Worm (Caenorhabditis elegans): Measurements from ENCODE around the gene amdh-1.
A peak's percentile ranks its signal among the peaks of the same experiment; 100 is the strongest.

amdh-1 gene

ce11 chrIII:6272868-6273267 is 21.3 kb downstream of the amdh-1 start, which contains the start of gene C18F10.2:
C18F10.2 (plus strand) TSS chrIII:6273168.
- no peak for TF ChIP-seq cebp-1 (GFP tag; IDR thresholded peaks at IDR 0.05)
- no peak for TF ChIP-seq cebp-1 (tag; optimal IDR thresholded peaks at IDR 0.05)
- no peak for TF ChIP-seq madf-10 (tag; optimal IDR thresholded peaks at IDR 0.05)
- no peak for TF ChIP-seq C06A6.2 (GFP tag; conservative IDR thresholded peaks at IDR 0.05)
- no peak for TF ChIP-seq F33H1.4 (GFP tag; IDR thresholded peaks at IDR 0.05)
- no peak for TF ChIP-seq B0336.3 (GFP tag; IDR thresholded peaks at IDR 0.05)
- no peak for TF ChIP-seq madf-6 (GFP tag; IDR thresholded peaks at IDR 0.05)

ce11 chrIII:6278301-6278827 is 26.8 kb downstream of the amdh-1 start, which contains the start of gene C18F10.7:
C18F10.7 (minus strand) TSS chrIII:6278351.
- TF ChIP-seq lsl-1 (GFP tag; optimal IDR thresholded peaks at IDR 0.05) (peak; percentile 75), F49E8.2 (tag; optimal IDR thresholded peaks at IDR 0.05; ENCODE audit: insufficient read depth) (peak; percentile 49), Y79H2A.3 (GFP tag; conservative IDR thresholded peaks at IDR 0.05) (no peak), hmg-1.2 (GFP tag; IDR thresholded peaks at IDR 0.05) (peak; percentile 98), tbp1 (GFP tag; optimal IDR thresholded peaks at IDR 0.05) (peak; percentile 38), F52B5.7 (tag; optimal IDR thresholded peaks at IDR 0.05) (no peak), B0336.3 (GFP tag; IDR thresholded peaks at IDR 0.05) (peak; percentile 58), somi-1 (GFP tag; optimal IDR thresholded peaks at IDR 0.05) (no peak), B0019.2 (GFP tag; conservative IDR thresholded peaks at IDR 0.05) (no peak), K12H6.12 (tag; optimal IDR thresholded peaks at IDR 0.05) (no peak), xnd-1 (tag; optimal IDR thresholded peaks at IDR 0.05) (peak; percentile 61), attf-5 (GFP tag; optimal IDR thresholded peaks at IDR 0.05) (no peak), hlh-26 (GFP tag; conservative IDR thresholded peaks at IDR 0.05) (no peak), hsf-1 (GFP tag; IDR thresholded peaks at IDR 0.05) (peak; percentile 62), let-607 (tag; optimal IDR thresholded peaks at IDR 0.05) (no peak), ceh-58 (GFP tag; IDR thresholded peaks at IDR 0.05) (no peak), ztf-26 (tag; optimal IDR thresholded peaks at IDR 0.05) (no peak), lin-40 (tag; optimal IDR thresholded peaks at IDR 0.05) (no peak), snpc-1.1 (tag; optimal IDR thresholded peaks at IDR 0.05; ENCODE audit: insufficient read depth) (no peak), nhr-80 (tag; optimal IDR thresholded peaks at IDR 0.05) (peak; percentile 8), egl-18 (GFP tag; IDR thresholded peaks at IDR 0.05) (no peak), ceh-79 (tag; optimal IDR thresholded peaks at IDR 0.05) (no peak), ztf-28 (GFP tag; IDR thresholded peaks at IDR 0.05) (no peak), ceh-40 (GFP tag; IDR thresholded peaks at IDR 0.05) (no peak), F33H1.4 (GFP tag; IDR thresholded peaks at IDR 0.05) (peak; percentile 47), dpff-1 (tag; optimal IDR thresholded peaks at IDR 0.05) (no peak), sdz-38 (tag; optimal IDR thresholded peaks at IDR 0.05) (no peak), ztf-18 (tag; optimal IDR thresholded peaks at IDR 0.05) (peak; percentile 33), egl-44 (GFP tag; IDR thresholded peaks at IDR 0.05) (no peak), F37B4.10 (GFP tag; IDR thresholded peaks at IDR 0.05) (no peak), unc-130 (GFP tag; optimal IDR thresholded peaks at IDR 0.05) (no peak), let-526 (GFP tag; IDR thresholded peaks at IDR 0.05) (no peak), lin-26 (GFP tag; IDR thresholded peaks at IDR 0.05) (no peak), chd-7 (tag; optimal IDR thresholded peaks at IDR 0.05) (no peak), sptf-2 (GFP tag; optimal IDR thresholded peaks at IDR 0.05) (no peak), lsy-27 (tag; optimal IDR thresholded peaks at IDR 0.05; ENCODE audit: borderline replicate concordance, insufficient read depth) (no peak), egrh-3 (GFP tag; IDR thresholded peaks at IDR 0.05) (peak; percentile 18; the same call in 1 of the 2 replicates), mel-28 (tag; optimal IDR thresholded peaks at IDR 0.05; ENCODE audit: borderline replicate concordance) (no peak), dox-1 (GFP tag; IDR thresholded peaks at IDR 0.05) (peak; percentile 82), F39B2.1 (GFP tag; IDR thresholded peaks at IDR 0.05) (no peak), ekl-4 (GFP tag; IDR thresholded peaks at IDR 0.05) (0 out of 2 replicates have a peak, but pooled peaks have one; percentile 48), attf-3 (GFP tag; conservative IDR thresholded peaks at IDR 0.05) (no peak; the same call in 1 of the 2 replicates)
